Fruit fly (Drosophila melanogaster) whole organism, wandering third instar larva: ENCODE data around the gene RhoGEF4.

Experiments
- Abd-B ChIP-seq: fragments of >200 bp; optimal IDR thresholded peaks from 2 replicates; lab custom pipeline; 2017; ENCODE audit warnings: missing biosample characterization, missing genetic modification characterization
- CG32264 ChIP-seq: fragments of 200-800 bp; sonication (Bioruptor generic); optimal IDR thresholded peaks from 2 replicates; lab custom pipeline; 2016; ENCODE audit warnings: missing biosample characterization, missing genetic modification characterization
- CG9705 ChIP-seq: fragments of 200-800 bp; sonication (Bioruptor generic); optimal IDR thresholded peaks from 2 replicates; lab custom pipeline; 2018; ENCODE audit warnings: missing biosample characterization, mild to moderate bottlenecking, missing genetic modification characterization
- CrebA ChIP-seq: fragments of 200-800 bp; sonication (Bioruptor generic); optimal IDR thresholded peaks from 2 replicates; lab custom pipeline; 2016; ENCODE audit warnings: missing biosample characterization, mild to moderate bottlenecking, missing genetic modification characterization, borderline replicate concordance
- Dfd ChIP-seq: fragments of >200 bp; optimal IDR thresholded peaks from 2 replicates; lab custom pipeline; 2017; ENCODE audit warnings: missing biosample characterization, missing genetic modification characterization
- Dif ChIP-seq: fragments of 200-275, 200-300 bp; sonication (Bioruptor generic); optimal IDR thresholded peaks from 2 replicates; lab custom pipeline; 2018; ENCODE audit warnings: missing biosample characterization, missing genetic modification characterization; ENCODE audit not compliant: partially characterized antibody
- GATAd ChIP-seq: sonication (Bioruptor generic); optimal IDR thresholded peaks from 2 replicates; lab custom pipeline; 2016; ENCODE audit warnings: missing biosample characterization, missing genetic modification characterization
- HLH106 ChIP-seq: fragments of 200-800 bp; optimal IDR thresholded peaks from 3 replicates; lab custom pipeline; 2019; ENCODE audit warnings: missing biosample characterization, mild to moderate bottlenecking, missing genetic modification characterization, moderate library complexity
- Hr78 ChIP-seq: fragments of >200 bp; optimal IDR thresholded peaks from 2 replicates; lab custom pipeline; 2017; ENCODE audit warnings: missing biosample characterization, missing genetic modification characterization
- Hr83 ChIP-seq: fragments of 200-300 bp; sonication (Bioruptor generic); optimal IDR thresholded peaks from 2 replicates; lab custom pipeline; 2016; ENCODE audit warnings: missing biosample characterization, mild to moderate bottlenecking, missing genetic modification characterization, moderate library complexity; ENCODE audit not compliant: poor library complexity, severe bottlenecking
- Jra ChIP-seq: sonication (Bioruptor generic); optimal IDR thresholded peaks from 2 replicates; lab custom pipeline; 2016; ENCODE audit warnings: missing biosample characterization, missing genetic modification characterization
- N ChIP-seq: fragments of >200 bp; optimal IDR thresholded peaks from 2 replicates; lab custom pipeline; 2018; ENCODE audit warnings: missing biosample characterization, missing external identifiers, missing genetic modification characterization
- OdsH ChIP-seq: fragments of 200-800 bp; sonication (Bioruptor generic); optimal IDR thresholded peaks from 2 replicates; lab custom pipeline; 2016; ENCODE audit warnings: missing biosample characterization, mild to moderate bottlenecking, missing genetic modification characterization
- Rel ChIP-seq, 2 experiments: fragments of 200-800 bp; sonication (Bioruptor generic) in 1 of 2; optimal IDR thresholded peaks; 2 replicates in 1 of 2; 3 replicates in 1 of 2; lab custom pipeline; 2016 to 2019; ENCODE audit warnings: mild to moderate bottlenecking in 2 of 2, missing biosample characterization in 2 of 2, missing genetic modification characterization in 2 of 2, moderate library complexity in 1 of 2
- Sp1 ChIP-seq: fragments of 200-800 bp; sonication (Bioruptor generic); optimal IDR thresholded peaks from 3 replicates; lab custom pipeline; 2019; ENCODE audit warnings: missing biosample characterization, mild to moderate bottlenecking, missing genetic modification characterization, moderate library complexity
- Vsx2 ChIP-seq: fragments of 200-300, 225-300 bp; sonication (Bioruptor generic); optimal IDR thresholded peaks from 2 replicates; lab custom pipeline; 2018; ENCODE audit warnings: missing biosample characterization, missing genetic modification characterization; ENCODE audit not compliant: partially characterized antibody
- br ChIP-seq: fragments of 200-800 bp; sonication (Bioruptor generic); optimal IDR thresholded peaks from 2 replicates; lab custom pipeline; 2016; ENCODE audit warnings: missing biosample characterization, missing genetic modification characterization
- brk ChIP-seq: fragments of 200-800 bp; sonication (Bioruptor generic); optimal IDR thresholded peaks from 2 replicates; lab custom pipeline; 2016; ENCODE audit warnings: missing biosample characterization, mild to moderate bottlenecking, missing genetic modification characterization
- dl ChIP-seq, 2 experiments: fragments of 175-275, 200-275 bp in 1 of 2; fragments of 200-275 bp in 1 of 2; sonication (Bioruptor generic); optimal IDR thresholded peaks; lab custom pipeline; 2018; ENCODE audit warnings: mild to moderate bottlenecking in 2 of 2, missing biosample characterization in 2 of 2, missing genetic modification characterization in 2 of 2, moderate library complexity in 2 of 2; ENCODE audit not compliant: partially characterized antibody in 2 of 2, insufficient read depth in 1 of 2
- dmrt93B ChIP-seq: fragments of 200-800 bp; sonication (Bioruptor generic); optimal IDR thresholded peaks from 2 replicates; lab custom pipeline; 2018; ENCODE audit warnings: missing biosample characterization, mild to moderate bottlenecking, missing genetic modification characterization
- dsf ChIP-seq: sonication (Bioruptor generic); optimal IDR thresholded peaks from 2 replicates; lab custom pipeline; 2016; ENCODE audit warnings: missing biosample characterization, missing genetic modification characterization, borderline replicate concordance
- foxo ChIP-seq, 2 experiments: fragments of 200-800 bp; sonication (Bioruptor generic); optimal IDR thresholded peaks; 2 replicates in 1 of 2; 3 replicates in 1 of 2; lab custom pipeline; 2016 to 2017; ENCODE audit warnings: missing biosample characterization in 2 of 2, missing genetic modification characterization in 2 of 2
- fru ChIP-seq: fragments of 200-800 bp; sonication (Bioruptor generic); optimal IDR thresholded peaks from 3 replicates; lab custom pipeline; 2016; ENCODE audit warnings: missing biosample characterization, mild to moderate bottlenecking, missing genetic modification characterization
- h ChIP-seq: fragments of 200-800 bp; sonication (Bioruptor generic); optimal IDR thresholded peaks from 3 replicates; lab custom pipeline; 2016; ENCODE audit warnings: missing biosample characterization, mild to moderate bottlenecking, missing genetic modification characterization
- jim ChIP-seq: fragments of 175-275, 200-325 bp; sonication (Bioruptor generic); optimal IDR thresholded peaks from 2 replicates; lab custom pipeline; 2016; ENCODE audit warnings: missing biosample characterization, mild to moderate bottlenecking, missing genetic modification characterization
- lola ChIP-seq: fragments of >200 bp; optimal IDR thresholded peaks from 2 replicates; lab custom pipeline; 2017; ENCODE audit warnings: missing biosample characterization, missing genetic modification characterization
- pan ChIP-seq: fragments of >200 bp; optimal IDR thresholded peaks from 2 replicates; lab custom pipeline; 2017
- rgr ChIP-seq: fragments of 200-800 bp; sonication (Bioruptor generic); optimal IDR thresholded peaks from 3 replicates; lab custom pipeline; 2016; ENCODE audit warnings: missing biosample characterization, mild to moderate bottlenecking, missing genetic modification characterization
- sv ChIP-seq: fragments of 200-800 bp; sonication (Bioruptor generic); optimal IDR thresholded peaks from 3 replicates; lab custom pipeline; 2016; ENCODE audit warnings: missing biosample characterization, missing genetic modification characterization
- tai ChIP-seq: sonication (Bioruptor generic); optimal IDR thresholded peaks from 2 replicates; lab custom pipeline; 2016; ENCODE audit warnings: missing biosample characterization, missing genetic modification characterization
- usp ChIP-seq: fragments of >200 bp; optimal IDR thresholded peaks from 2 replicates; lab custom pipeline; 2017; ENCODE audit warnings: missing biosample characterization, missing genetic modification characterization

RhoGEF4 gene

dm6 chr3L:7344001-7344400, 20.8 kb upstream of the RhoGEF4 start:
- TF ChIP-seq Jra (GFP tag; lab: Kevin White, UChicago) = no peak

- TF ChIP-seq foxo (GFP tag; optimal IDR thresholded peaks at IDR 0.05; lab: Kevin White, UChicago) (no peak), Sp1 (GFP tag; lab: Kevin White, UChicago) (peak; percentile 26), CG32264 (GFP tag; lab: Kevin White, UChicago) (no peak), Rel (GFP tag; optimal IDR thresholded peaks at IDR 0.05; lab: Kevin White, UChicago) (no peak), Rel (tag; optimal IDR thresholded peaks at IDR 0.05; lab: Kevin White, UChicago) (peak; percentile 20), Hr83 (GFP tag; lab: Kevin White, UChicago) (peak; percentile 12), sv (no peak), usp (GFP tag; lab: Kevin White, UChicago) (no peak), N (GFP tag; lab: Kevin White, UChicago) (no peak)
- TF ChIP-seq, all 38 proteins: peak for 3
Observed at dm6 chr3L:7339216-7339742, 16.1 kb upstream of the RhoGEF4 start, which contains the start of the genes lark and eco. lark (plus strand) TSS chr3L:7339266. eco (minus strand) TSS chr3L:7339340.

- TF ChIP-seq lola (GFP tag; lab: Kevin White, UChicago) (no peak), h (GFP tag; lab: Kevin White, UChicago) (no peak), CG32264 (GFP tag; lab: Kevin White, UChicago) (no peak), usp (GFP tag; lab: Kevin White, UChicago) (no peak), Sp1 (GFP tag; lab: Kevin White, UChicago) (no peak), Jra (GFP tag; lab: Kevin White, UChicago) (no peak), Hr78 (GFP tag; lab: Kevin White, UChicago) (no peak), tai (no peak), OdsH (peak; percentile 12), Dif (GFP tag; lab: Kevin White, UChicago) (no peak), GATAd (no peak), Abd-B (no peak), pan (lab: Kevin White, UChicago) (no peak), br (no peak), Rel (GFP tag; optimal IDR thresholded peaks at IDR 0.05; lab: Kevin White, UChicago) (no peak), Rel (tag; optimal IDR thresholded peaks at IDR 0.05; lab: Kevin White, UChicago) (no peak), CrebA (GFP tag; lab: Kevin White, UChicago) (no peak), sv (no peak), HLH106 (peak; percentile 6), rgr (peak; percentile 63), dmrt93B (GFP tag; lab: Kevin White, UChicago) (no peak), jim (GFP tag; lab: Kevin White, UChicago) (no peak), Dfd (no peak), dl (GFP tag; optimal IDR thresholded peaks at IDR 0.05; lab: Kevin White, UChicago; ENCODE audit: insufficient read depth in 1 of 2, partially characterized antibody in 2 of 2) (no peak), dsf (GFP tag; lab: Kevin White, UChicago) (no peak), Vsx2 (GFP tag; lab: Kevin White, UChicago) (no peak), fru (no peak), N (GFP tag; lab: Kevin White, UChicago) (no peak), brk (no peak), CG9705 (GFP tag; lab: Kevin White, UChicago) (peak; percentile 7)
Observed at dm6 chr3L:7338786-7339185, 15.6 kb upstream of the RhoGEF4 start.

dm6 chr3L:7334990-7335389, 11.8 kb upstream of the RhoGEF4 start, which contains the start of the genes wrm1 and wrm2:
wrm1 (minus strand) TSS chr3L:7335226.
wrm2 (minus strand) TSS chr3L:7335226.
- TF ChIP-seq lola (GFP tag; lab: Kevin White, UChicago) (no peak), Sp1 (GFP tag; lab: Kevin White, UChicago) (peak; percentile 17), Dfd (no peak), usp (GFP tag; lab: Kevin White, UChicago) (no peak), Dif (GFP tag; lab: Kevin White, UChicago) (no peak), Rel (GFP tag; optimal IDR thresholded peaks at IDR 0.05; lab: Kevin White, UChicago) (no peak), Rel (tag; optimal IDR thresholded peaks at IDR 0.05; lab: Kevin White, UChicago) (peak; percentile 2), sv (peak; percentile 2), Hr83 (GFP tag; lab: Kevin White, UChicago) (peak; percentile 53), rgr (peak; percentile 62)
- TF ChIP-seq, all 38 proteins: peak for 5
